Worm (Caenorhabditis elegans): ENCODE data around the gene T28F3.8.

Gene T28F3.8

DNA sequence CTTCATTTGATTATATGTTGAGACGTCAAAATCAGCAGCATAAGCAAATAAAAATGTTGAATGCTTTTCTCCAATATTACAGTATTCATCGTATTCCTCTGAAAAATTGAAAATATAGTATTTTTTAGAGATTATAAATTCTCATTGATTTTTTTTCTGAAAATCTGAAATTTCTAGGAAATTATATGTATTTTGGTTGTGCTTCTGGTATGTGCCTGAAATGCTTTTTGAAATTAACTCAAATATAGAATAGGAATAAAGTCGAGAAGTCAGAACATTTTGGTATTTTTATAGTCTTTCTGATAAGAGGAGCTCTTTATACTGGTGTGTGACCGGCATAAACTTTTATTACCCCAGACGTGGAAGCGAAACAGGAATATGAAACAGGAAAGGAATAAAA is at the start of gene T28F3.8:
Gene T28F3.8 (minus strand): TSS at position 101 of the 400 bp plus-strand sequence.
- TF ChIP-seq php-3 (GFP tag; IDR thresholded peaks at IDR 0.05): peak; percentile 82

ce11 chrIV:17351586-17351985 is 44.5 kb upstream of the T28F3.8 start, which contains the start of gene clec-199:
clec-199 (plus strand) TSS chrIV:17351886.
- TF ChIP-seq daf-8 (GFP tag; IDR thresholded peaks at IDR 0.05) (no peak), mxl-2 (GFP tag; conservative IDR thresholded peaks at IDR 0.05) (no peak), pqm-1 (tag; optimal IDR thresholded peaks at IDR 0.05) (no peak), Y48G9A.11 (GFP tag; IDR thresholded peaks at IDR 0.05) (no peak), hmg-1.1 (GFP tag; IDR thresholded peaks at IDR 0.05) (no peak), Y75B8A.6 (GFP tag; IDR thresholded peaks at IDR 0.05) (no peak), nhr-111 (GFP tag; optimal IDR thresholded peaks at IDR 0.05) (no peak), set-16 (GFP tag; IDR thresholded peaks at IDR 0.05) (no peak), dve-1 (tag; optimal IDR thresholded peaks at IDR 0.05; ENCODE audit: insufficient read depth) (no peak), nhr-28 (tag; optimal IDR thresholded peaks at IDR 0.05) (no peak), madf-9 (GFP tag; conservative IDR thresholded peaks at IDR 0.05) (no peak), daf-12 (tag; optimal IDR thresholded peaks at IDR 0.05) (no peak), ZK337.2 (GFP tag; IDR thresholded peaks at IDR 0.05) (no peak), dmd-9 (GFP tag; IDR thresholded peaks at IDR 0.05) (no peak), T20F7.1 (GFP tag; optimal IDR thresholded peaks at IDR 0.05) (no peak), hlh-30 (tag; optimal IDR thresholded peaks at IDR 0.05; ENCODE audit: insufficient read depth) (no peak), cey-2 (tag; optimal IDR thresholded peaks at IDR 0.05; ENCODE audit: borderline replicate concordance, insufficient read depth) (no peak), nhr-25 (tag; optimal IDR thresholded peaks at IDR 0.05; ENCODE audit: borderline replicate concordance, insufficient read depth) (no peak), ctbp-1 (GFP tag; IDR thresholded peaks at IDR 0.05) (no peak)

ce11 chrIV:17346599-17347218 is 39.6 kb upstream of the T28F3.8 start, which contains the start of the genes clec-197 and clec-198:
clec-197 (minus strand) TSS chrIV:17346699.
clec-198 (plus strand) TSS chrIV:17347168.
- no peak for TF ChIP-seq saeg-2 (GFP tag; IDR thresholded peaks at IDR 0.05)
- no peak for TF ChIP-seq ZK337.2 (GFP tag; IDR thresholded peaks at IDR 0.05)
- TF ChIP-seq lin-39 (tag; optimal IDR thresholded peaks at IDR 0.05): no peak

DNA sequence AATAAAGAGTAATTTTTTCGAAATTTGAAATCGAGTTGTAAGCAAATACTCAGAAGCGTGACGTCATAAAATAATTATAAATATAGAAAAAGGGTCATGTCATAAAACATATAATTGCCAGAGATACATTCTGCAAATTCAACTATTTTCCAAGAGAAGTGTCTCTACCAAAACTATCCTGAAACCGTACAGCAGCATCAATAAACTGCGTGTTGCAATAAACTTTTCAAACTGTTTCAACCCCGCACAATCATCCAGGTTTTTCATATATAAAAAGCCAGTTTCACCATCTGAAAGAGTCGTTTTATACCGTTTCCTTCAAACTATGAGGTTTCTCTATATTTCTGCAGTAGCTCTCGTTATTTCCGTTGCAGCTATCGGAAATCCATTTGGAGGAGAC is 36.4 kb upstream of the T28F3.8 start, which contains the start of gene C49C3.11:
Gene C49C3.11 (plus strand): TSS at position 301 of the 400 bp plus-strand sequence.
- TF ChIP-seq lsy-2 (tag; optimal IDR thresholded peaks at IDR 0.05) (no peak), D1046.2 (GFP tag; IDR thresholded peaks at IDR 0.05) (no peak), lin-29 (GFP tag; IDR thresholded peaks at IDR 0.05) (no peak)

- TF ChIP-seq nhr-10 (tag; optimal IDR thresholded peaks at IDR 0.05): no peak
- no peak for TF ChIP-seq lin-15B (tag; optimal IDR thresholded peaks at IDR 0.05)
- TF ChIP-seq ceh-44 (GFP tag; IDR thresholded peaks at IDR 0.05): no peak
- no peak for TF ChIP-seq rbr-2 (tag; optimal IDR thresholded peaks at IDR 0.05)
- TF ChIP-seq Y105C5A.15 (GFP tag; IDR thresholded peaks at IDR 0.05): no peak
- TF ChIP-seq unc-130 (GFP tag; optimal IDR thresholded peaks at IDR 0.05): no peak
- TF ChIP-seq F44E2.7 (GFP tag; IDR thresholded peaks at IDR 0.05): no peak
Observed at ce11 chrIV:17342667-17343066, 35.5 kb upstream of the T28F3.8 start, which contains the start of gene C49C3.21. C49C3.21 (plus strand) TSS chrIV:17342967.
